Worm (Caenorhabditis elegans): ENCODE measurements around the gene F13E9.16.

Gene F13E9.16

DNA sequence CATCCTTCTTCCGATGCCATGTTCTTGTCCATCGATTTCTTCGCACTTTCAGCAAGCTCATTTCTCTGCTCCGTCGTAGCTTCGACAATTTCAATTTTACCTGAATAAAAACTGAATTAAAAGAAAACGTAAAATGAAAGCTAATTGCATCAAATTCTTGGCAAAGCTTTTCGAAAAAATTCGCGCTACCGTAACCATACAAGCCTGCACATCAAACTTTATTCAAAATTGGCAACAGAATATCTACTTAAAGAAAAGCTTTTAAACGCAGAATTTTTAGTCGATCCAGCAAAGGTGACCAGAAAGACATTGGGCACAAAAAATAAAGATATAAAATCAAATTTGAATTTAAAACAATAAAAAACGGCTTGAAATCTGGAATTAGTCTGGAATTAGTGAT is 45.0 kb downstream of the F13E9.16 start:
- TF ChIP-seq efl-3 (GFP tag; optimal IDR thresholded peaks at IDR 0.05) (no peak), nhr-28 (tag; optimal IDR thresholded peaks at IDR 0.05) (no peak), pax-3 (tag; optimal IDR thresholded peaks at IDR 0.05) (no peak), mef-2 (tag; optimal IDR thresholded peaks at IDR 0.05) (no peak), hlh-4 (tag; optimal IDR thresholded peaks at IDR 0.05) (no peak), Y116A8C.19 (tag; optimal IDR thresholded peaks at IDR 0.05; ENCODE audit: borderline replicate concordance) (no peak), tbx-2 (tag; optimal IDR thresholded peaks at IDR 0.05) (no peak), mdl-1 (tag; optimal IDR thresholded peaks at IDR 0.05) (no peak), dpl-1 (GFP tag; optimal IDR thresholded peaks at IDR 0.05) (no peak), nhr-19 (GFP tag; conservative IDR thresholded peaks at IDR 0.05) (no peak), lin-14 (GFP tag; optimal IDR thresholded peaks at IDR 0.05) (no peak), lin-39 (tag; optimal IDR thresholded peaks at IDR 0.05) (no peak), unc-62 (GFP tag; optimal IDR thresholded peaks at IDR 0.05) (no peak), swsn-7 (tag; optimal IDR thresholded peaks at IDR 0.05) (no peak), nhr-20 (tag; optimal IDR thresholded peaks at IDR 0.05) (no peak), fkh-10 (GFP tag; optimal IDR thresholded peaks at IDR 0.05) (no peak), hlh-17 (GFP tag; optimal IDR thresholded peaks at IDR 0.05; ENCODE audit: borderline replicate concordance) (no peak), ceh-82 (tag; optimal IDR thresholded peaks at IDR 0.05) (no peak), egl-13 (tag; optimal IDR thresholded peaks at IDR 0.05) (no peak)

Measured in whole organism, L1 larva.